Fruit fly (Drosophila melanogaster): Measurements from ENCODE around the gene CG31636.

- TF ChIP-seq CG8478 (optimal IDR thresholded peaks at IDR 0.05) (no peak), CTCF (optimal IDR thresholded peaks at IDR 0.05) (no peak)
These were observed 34.1 kb upstream of the CG31636 start for dm6 chr2L:6692048-6692447.
